Worm (Caenorhabditis elegans) whole organism, early embryonic: ENCODE measurements around the gene fbxc-47.

Experiments used
- aly-1 ChIP-seq: sonication (generic microtip); optimal IDR thresholded peaks from 2 replicates; lab custom pipeline; 2016; ENCODE audit warnings: missing genetic modification characterization, missing compliant biosample characterization
- ceh-13 ChIP-seq: fragments of 200-800 bp; sonication (Bioruptor generic); optimal IDR thresholded peaks from 2 replicates; lab custom pipeline; 2018; ENCODE audit warnings: mild to moderate bottlenecking, missing genetic modification characterization, missing compliant biosample characterization
- flt-1 ChIP-seq: fragments of 200-800 bp; sonication (Bioruptor generic); IDR thresholded peaks from 2 replicates; pipeline ENCODE4 v1.3.6; 2022; ENCODE audit warnings: missing genetic modification characterization, missing compliant biosample characterization
- hmg-4 ChIP-seq: fragments of 200-800 bp; sonication (Bioruptor generic); optimal IDR thresholded peaks from 2 replicates; lab custom pipeline; 2018; ENCODE audit warnings: mild to moderate bottlenecking, missing genetic modification characterization, missing compliant biosample characterization
- scrt-1 ChIP-seq: fragments of 200-800 bp; sonication (Bioruptor generic); IDR thresholded peaks from 2 replicates; pipeline ENCODE4 v1.3.6; 2022; ENCODE audit warnings: missing genetic modification characterization, missing compliant biosample characterization

DNA sequence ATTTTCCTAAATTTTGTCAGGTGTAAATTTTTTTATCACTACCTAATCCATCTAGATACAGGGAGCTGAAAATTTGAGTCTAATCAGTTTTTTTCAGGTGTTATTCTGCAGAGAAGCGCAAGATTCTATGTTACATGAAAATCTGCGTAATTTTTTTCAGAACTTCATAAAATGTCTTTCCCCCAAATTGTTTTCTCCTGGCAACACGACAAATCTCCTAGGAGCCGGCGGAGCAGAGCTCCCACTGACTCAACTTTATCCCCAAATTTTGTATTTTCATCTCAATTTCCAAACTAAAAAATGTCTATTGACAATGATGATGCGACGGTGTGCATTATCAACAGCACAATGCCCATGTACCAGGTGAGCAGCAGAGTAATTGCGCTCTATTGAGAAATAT, 34.1 kb downstream of the fbxc-47 start, which contains the start of gene F28F9.2:
- no peak for TF ChIP-seq scrt-1 (GFP tag; lab: Robert Waterston, UW)
- no peak for TF ChIP-seq aly-1
- TF ChIP-seq flt-1 (GFP tag; lab: Robert Waterston, UW): no peak
- TF ChIP-seq ceh-13 (GFP tag; lab: Kevin White, UChicago): no peak
- no peak for TF ChIP-seq hmg-4 (GFP tag; lab: Kevin White, UChicago)
